Worm (Caenorhabditis elegans) whole organism, young adult: ENCODE data around the gene F59B2.14.
A peak's percentile ranks its signal among the peaks of the same experiment; 100 is the strongest.

ENCODE experiments used
- B0261.1 ChIP-seq: sonication (generic microtip); optimal IDR thresholded peaks from 2 replicates; lab custom pipeline; 2016; ENCODE audit warnings: mild to moderate bottlenecking, missing genetic modification characterization, moderate library complexity, missing compliant biosample characterization
- F37B4.10 ChIP-seq: fragments of 200-800 bp; sonication (Bioruptor generic); IDR thresholded peaks from 2 replicates; pipeline ENCODE4 v1.3.6; 2022; ENCODE audit warnings: missing genetic modification characterization, missing compliant biosample characterization
- F55B11.4 ChIP-seq: sonication (generic microtip); optimal IDR thresholded peaks from 2 replicates; lab custom pipeline; 2016; ENCODE audit warnings: missing compliant biosample characterization, missing genetic modification characterization, borderline replicate concordance; ENCODE audit not compliant: insufficient read depth
- K11D2.4 ChIP-seq: fragments of 200-800 bp; sonication (Bioruptor generic); IDR thresholded peaks from 2 replicates; pipeline ENCODE4 v1.3.6; 2022; ENCODE audit warnings: missing genetic modification reagents, missing genetic modification characterization, missing compliant biosample characterization
- Y53F4B.3 ChIP-seq: fragments of 200-800 bp; sonication (Bioruptor generic); IDR thresholded peaks from 2 replicates; pipeline ENCODE4 v1.3.6; 2022; ENCODE audit warnings: missing genetic modification reagents, missing genetic modification characterization, missing compliant biosample characterization
- akir-1 ChIP-seq: fragments of 200-800 bp; sonication (Bioruptor generic); optimal IDR thresholded peaks from 2 replicates; lab custom pipeline; 2018; ENCODE audit warnings: mild to moderate bottlenecking, missing genetic modification characterization, moderate library complexity, missing compliant biosample characterization
- ama-1 ChIP-seq, 3 experiments: fragments of 150-350 bp in 1 of 3; sonication (generic microtip) in 2 of 3; optimal IDR thresholded peaks; 2 replicates each; lab custom pipeline; 2014 to 2018; ENCODE audit warnings: missing biosample characterization in 2 of 3, missing genetic modification characterization in 2 of 3, missing genetic modification reagents in 2 of 3
- aptf-3 ChIP-seq: fragments of 200-800 bp; sonication (Bioruptor generic); IDR thresholded peaks from 2 replicates; pipeline ENCODE4 v1.3.6; 2022; ENCODE audit warnings: missing genetic modification characterization, missing compliant biosample characterization
- atf-7 ChIP-seq: sonication (generic microtip); optimal IDR thresholded peaks from 2 replicates; lab custom pipeline; 2017; ENCODE audit warnings: mild to moderate bottlenecking, missing genetic modification characterization, missing compliant biosample characterization
- athp-1 ChIP-seq: sonication (generic microtip); optimal IDR thresholded peaks from 2 replicates; lab custom pipeline; 2017; ENCODE audit warnings: mild to moderate bottlenecking, missing genetic modification characterization, missing compliant biosample characterization
- attf-5 ChIP-seq: fragments of 200-800 bp; sonication (Bioruptor generic); optimal IDR thresholded peaks from 2 replicates; lab custom pipeline; 2018; ENCODE audit warnings: mild to moderate bottlenecking, missing genetic modification characterization, missing compliant biosample characterization
- attf-6 ChIP-seq: fragments of 200-800 bp; sonication (Bioruptor generic); IDR thresholded peaks from 2 replicates; pipeline ENCODE4 v1.3.6; 2022; ENCODE audit warnings: missing genetic modification reagents, missing genetic modification characterization, missing compliant biosample characterization
- ccch-3 ChIP-seq: fragments of 200-800 bp; sonication (Bioruptor generic); optimal IDR thresholded peaks from 2 replicates; lab custom pipeline; 2018; ENCODE audit warnings: mild to moderate bottlenecking, missing genetic modification characterization, missing compliant biosample characterization
- cebp-1 ChIP-seq, 2 experiments: fragments of 200-800 bp in 1 of 2; sonication (Bioruptor generic) in 1 of 2; sonication (generic microtip) in 1 of 2; IDR thresholded peaks in 1 of 2; optimal IDR thresholded peaks in 1 of 2; 2 replicates each; pipeline versions ENCODE4 v1.3.6 to Lab custom; 2017 to 2022; ENCODE audit warnings: missing compliant biosample characterization in 2 of 2, missing genetic modification characterization in 2 of 2, mild to moderate bottlenecking in 1 of 2, missing genetic modification reagents in 1 of 2, moderate library complexity in 1 of 2
- ceh-27 ChIP-seq: fragments of 200-800 bp; sonication (Bioruptor generic); optimal IDR thresholded peaks from 2 replicates; lab custom pipeline; 2018; ENCODE audit warnings: mild to moderate bottlenecking, missing genetic modification characterization, moderate library complexity, missing compliant biosample characterization
- chd-7 ChIP-seq: sonication (generic microtip); optimal IDR thresholded peaks from 2 replicates; lab custom pipeline; 2016; ENCODE audit warnings: mild to moderate bottlenecking, missing genetic modification characterization, moderate library complexity, missing compliant biosample characterization
- die-1 ChIP-seq: sonication (generic microtip); optimal IDR thresholded peaks from 2 replicates; lab custom pipeline; 2016; ENCODE audit warnings: missing genotype, mild to moderate bottlenecking, missing genetic modification characterization, missing compliant biosample characterization
- egrh-3 ChIP-seq: fragments of 200-800 bp; sonication (Bioruptor generic); IDR thresholded peaks from 2 replicates; pipeline ENCODE4 v1.3.6; 2022; ENCODE audit warnings: missing genetic modification reagents, missing genetic modification characterization, missing compliant biosample characterization
- ekl-4 ChIP-seq: fragments of 200-800 bp; sonication (Bioruptor generic); IDR thresholded peaks from 2 replicates; pipeline ENCODE4 v1.3.6; 2022; ENCODE audit warnings: missing genetic modification reagents, missing genetic modification characterization, missing compliant biosample characterization
- ets-4 ChIP-seq: fragments of 200-800 bp; sonication (Bioruptor generic); optimal IDR thresholded peaks from 2 replicates; lab custom pipeline; 2018; ENCODE audit warnings: mild to moderate bottlenecking, missing genetic modification characterization, missing compliant biosample characterization
- hsf-1 ChIP-seq: fragments of 200-800 bp; sonication (Bioruptor generic); IDR thresholded peaks from 2 replicates; pipeline ENCODE4 v1.3.6; 2022; ENCODE audit warnings: missing genetic modification reagents, missing genetic modification characterization, missing compliant biosample characterization
- lag-1 ChIP-seq: fragments of 200-800 bp; sonication (Bioruptor generic); IDR thresholded peaks from 2 replicates; pipeline ENCODE4 v1.3.6; 2022; ENCODE audit warnings: missing genetic modification reagents, missing genetic modification characterization, missing compliant biosample characterization
- let-526 ChIP-seq: fragments of 200-800 bp; sonication (Bioruptor generic); IDR thresholded peaks from 2 replicates; pipeline ENCODE4 v1.3.6; 2022; ENCODE audit warnings: missing genetic modification reagents, missing genetic modification characterization, missing compliant biosample characterization
- lin-35 ChIP-seq, 3 experiments: fragments of 150-350 bp in 2 of 3; sonication (generic microtip) in 1 of 3; optimal IDR thresholded peaks; 2 replicates each; lab custom pipeline; 2014 to 2018; ENCODE audit warnings: missing biosample characterization in 3 of 3, missing genetic modification characterization in 3 of 3, missing genetic modification reagents in 3 of 3
- lin-54 ChIP-seq: fragments of 200-800 bp; sonication (Bioruptor generic); optimal IDR thresholded peaks from 2 replicates; lab custom pipeline; 2018; ENCODE audit warnings: mild to moderate bottlenecking, missing genetic modification characterization, missing compliant biosample characterization
- madf-10 ChIP-seq: sonication (generic microtip); optimal IDR thresholded peaks from 2 replicates; lab custom pipeline; 2016; ENCODE audit warnings: mild to moderate bottlenecking, missing genetic modification characterization, missing compliant biosample characterization
- nfya-1 ChIP-seq: sonication (generic microtip); optimal IDR thresholded peaks from 2 replicates; lab custom pipeline; 2017; ENCODE audit warnings: antibody characterized with exemption, missing compliant biosample characterization, missing genetic modification characterization, borderline replicate concordance; ENCODE audit not compliant: insufficient read depth
- nfyb-1 ChIP-seq: fragments of 200-800 bp; sonication (Bioruptor generic); IDR thresholded peaks from 2 replicates; pipeline ENCODE4 v1.3.6; 2022; ENCODE audit warnings: missing genetic modification reagents, missing genetic modification characterization, missing compliant biosample characterization
- nhr-80 ChIP-seq: sonication (generic microtip); optimal IDR thresholded peaks from 2 replicates; lab custom pipeline; 2016; ENCODE audit warnings: missing genetic modification characterization, missing compliant biosample characterization
- rec-8 ChIP-seq, 2 experiments: sonication (generic microtip); optimal IDR thresholded peaks; 2 replicates each; lab custom pipeline; 2016; ENCODE audit warnings: mild to moderate bottlenecking in 2 of 2, missing genetic modification characterization in 2 of 2, missing genetic modification reagents in 2 of 2, missing genotype in 2 of 2, missing biosample characterization in 1 of 2, missing compliant biosample characterization in 1 of 2, moderate library complexity in 1 of 2
- rpc-1 ChIP-seq, 2 experiments: fragments of 150-350 bp in 1 of 2; sonication (generic microtip) in 1 of 2; optimal IDR thresholded peaks; 2 replicates each; lab custom pipeline; 2014 to 2018; ENCODE audit warnings: missing biosample characterization in 1 of 2, missing genetic modification characterization in 1 of 2, missing genetic modification reagents in 1 of 2, missing genotype in 1 of 2
- sdz-38 ChIP-seq: sonication (generic microtip); optimal IDR thresholded peaks from 2 replicates; lab custom pipeline; 2016; ENCODE audit warnings: missing genotype, missing genetic modification characterization, missing compliant biosample characterization
- snpc-1.1 ChIP-seq: sonication (generic microtip); optimal IDR thresholded peaks from 2 replicates; lab custom pipeline; 2017; ENCODE audit warnings: missing genetic modification characterization, mild to moderate bottlenecking, missing compliant biosample characterization, antibody characterized with exemption, moderate library complexity, missing genotype, missing genetic modification reagents; ENCODE audit not compliant: insufficient read depth
- snpc-1.3 ChIP-seq: sonication (generic microtip); optimal IDR thresholded peaks from 2 replicates; lab custom pipeline; 2017; ENCODE audit warnings: missing genetic modification characterization, mild to moderate bottlenecking, missing compliant biosample characterization, antibody characterized with exemption, moderate library complexity, missing genotype, missing genetic modification reagents; ENCODE audit not compliant: insufficient read depth
- snpc-3.4 ChIP-seq: sonication (generic microtip); optimal IDR thresholded peaks from 2 replicates; lab custom pipeline; 2017; ENCODE audit warnings: missing genetic modification characterization, mild to moderate bottlenecking, missing compliant biosample characterization, antibody characterized with exemption, moderate library complexity, missing genotype, missing genetic modification reagents
- somi-1 ChIP-seq: fragments of 200-800 bp; sonication (Bioruptor generic); optimal IDR thresholded peaks from 2 replicates; lab custom pipeline; 2018; ENCODE audit warnings: mild to moderate bottlenecking, missing genetic modification characterization, missing compliant biosample characterization
- tbx-9 ChIP-seq: sonication (generic microtip); optimal IDR thresholded peaks from 2 replicates; lab custom pipeline; 2016; ENCODE audit warnings: borderline replicate concordance, missing genetic modification characterization, inconsistent platforms, missing compliant biosample characterization
- zim-3 ChIP-seq: sonication (generic microtip); optimal IDR thresholded peaks from 2 replicates; lab custom pipeline; 2017; ENCODE audit warnings: mild to moderate bottlenecking, missing genetic modification characterization, moderate library complexity, missing compliant biosample characterization
- ztf-22 ChIP-seq: fragments of 200-800 bp; sonication (Bioruptor generic); optimal IDR thresholded peaks from 2 replicates; lab custom pipeline; 2018; ENCODE audit warnings: mild to moderate bottlenecking, missing genetic modification characterization, moderate library complexity, missing compliant biosample characterization
- ztf-25 ChIP-seq: fragments of 200-800 bp; sonication (Bioruptor generic); IDR thresholded peaks from 2 replicates; pipeline ENCODE4 v1.3.6; 2022; ENCODE audit warnings: missing genetic modification reagents, missing genetic modification characterization, missing compliant biosample characterization

F59B2.14 gene

ce11 chrIII:9051119-9051597, 28.7 kb upstream of the F59B2.14 start (continued):
- no peak for TF ChIP-seq ccch-3 (GFP tag; lab: Kevin White, UChicago)
- no peak for TF ChIP-seq F37B4.10
- no peak for TF ChIP-seq F55B11.4 (tag; lab: Kevin White, UChicago)
- TF ChIP-seq nhr-80 (tag; lab: Kevin White, UChicago), result peak; percentile 84
- TF ChIP-seq B0261.1 (tag; lab: Kevin White, UChicago), result peak; percentile 33
- peak; percentile 75 for TF ChIP-seq atf-7 (tag; lab: Kevin White, UChicago)
- no peak for TF ChIP-seq ztf-25 (GFP tag; lab: Robert Waterston, UW)
- no peak for TF ChIP-seq nfya-1 (tag; lab: Kevin White, UChicago)
- TF ChIP-seq ekl-4 (GFP tag; lab: Robert Waterston, UW), result peak; percentile 59; the same call in 1 of the 2 replicates
- TF ChIP-seq egrh-3 (GFP tag; lab: Robert Waterston, UW), result no peak
- TF ChIP-seq let-526 (GFP tag; lab: Robert Waterston, UW), result peak; percentile 63; the same call in 1 of the 2 replicates
- peak; percentile 70 for TF ChIP-seq chd-7 (tag; lab: Kevin White, UChicago)
- no peak for TF ChIP-seq lag-1 (GFP tag; lab: Robert Waterston, UW)
- TF ChIP-seq ceh-27, result peak; percentile 76
- no peak for TF ChIP-seq Y53F4B.3 (GFP tag; lab: Robert Waterston, UW)
- peak; percentile 90 for TF ChIP-seq nfyb-1
- peak; percentile 32 for TF ChIP-seq ztf-22 (GFP tag; lab: Kevin White, UChicago)
- peak; percentile 70 for TF ChIP-seq madf-10 (tag; lab: Kevin White, UChicago)
- no peak for TF ChIP-seq attf-6 (GFP tag; lab: Robert Waterston, UW)
- peak; percentile 3 for TF ChIP-seq tbx-9 (tag; lab: Kevin White, UChicago)
- TF ChIP-seq aptf-3 (GFP tag; lab: Robert Waterston, UW), result 0 out of 2 replicates have a peak, but pooled peaks have one; percentile 6
- TF ChIP-seq snpc-3.4 (tag; lab: Kevin White, UChicago), result no peak
- TF ChIP-seq lin-54 (GFP tag; lab: Kevin White, UChicago), result peak; percentile 56
- TF ChIP-seq ets-4 (GFP tag; lab: Kevin White, UChicago), result no peak
- TF ChIP-seq cebp-1 (GFP tag; IDR thresholded peaks at IDR 0.05; lab: Robert Waterston, UW), result peak; percentile 98
- peak; percentile 98 for TF ChIP-seq cebp-1 (tag; optimal IDR thresholded peaks at IDR 0.05; lab: Kevin White, UChicago)
- no peak for TF ChIP-seq rec-8 (tag; optimal IDR thresholded peaks at IDR 0.05; lab: Kevin White, UChicago)
- TF ChIP-seq lin-35 (GFP tag; optimal IDR thresholded peaks at IDR 0.05; lab: Kevin White, UChicago), result peak in 1 of 3 experiments; percentile 15
- no peak for TF ChIP-seq snpc-1.1
- TF ChIP-seq K11D2.4 (GFP tag; lab: Robert Waterston, UW), result peak; percentile 49
- TF ChIP-seq zim-3 (tag; lab: Kevin White, UChicago), result peak; percentile 47
- TF ChIP-seq athp-1 (tag; lab: Kevin White, UChicago), result no peak
- no peak for TF ChIP-seq die-1 (tag; lab: Kevin White, UChicago)
- peak; percentile 98 for TF ChIP-seq ama-1 (optimal IDR thresholded peaks at IDR 0.05; lab: Kevin White, UChicago)
- peak in 1 of 2 experiments; percentile 80 for TF ChIP-seq ama-1 (GFP tag; optimal IDR thresholded peaks at IDR 0.05; lab: Kevin White, UChicago)
- TF ChIP-seq attf-5 (GFP tag; lab: Kevin White, UChicago), result peak; percentile 89
- peak; percentile 85 for TF ChIP-seq somi-1 (GFP tag; lab: Kevin White, UChicago)

DNA sequence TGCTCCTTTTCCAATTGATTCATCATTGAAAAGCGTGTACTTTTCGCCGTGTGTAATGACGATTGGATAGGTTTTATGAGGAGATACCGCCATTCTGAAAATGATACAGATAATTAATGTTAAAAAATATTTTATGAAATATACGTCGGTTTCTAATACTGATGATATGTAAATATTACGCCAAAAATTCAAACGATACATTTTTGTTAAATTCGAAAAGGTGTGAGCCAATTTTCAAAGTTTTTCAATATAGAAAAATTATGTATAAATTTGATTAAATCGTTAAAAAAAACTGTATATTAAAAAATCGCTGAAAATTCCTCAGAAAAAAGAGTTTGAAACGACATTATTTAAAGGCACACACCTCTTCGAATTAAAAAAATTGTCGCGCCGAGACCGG, 28.2 kb upstream of the F59B2.14 start, which contains the start of gene ikke-1:
Gene ikke-1, minus strand, starts transcription at position 101 of the 400 bp plus-strand sequence.
- TF ChIP-seq die-1 (tag; lab: Kevin White, UChicago) (no peak), snpc-1.3 (tag; lab: Kevin White, UChicago) (no peak), akir-1 (GFP tag; lab: Kevin White, UChicago) (no peak), nfyb-1 (no peak), hsf-1 (GFP tag; lab: Robert Waterston, UW) (0 out of 2 replicates have a peak, but pooled peaks have one; percentile 6), sdz-38 (tag; lab: Kevin White, UChicago) (no peak), rpc-1 (optimal IDR thresholded peaks at IDR 0.05; lab: Kevin White, UChicago) (no peak), rpc-1 (tag; optimal IDR thresholded peaks at IDR 0.05; lab: Kevin White, UChicago) (no peak), cebp-1 (GFP tag; IDR thresholded peaks at IDR 0.05; lab: Robert Waterston, UW) (no peak), cebp-1 (tag; optimal IDR thresholded peaks at IDR 0.05; lab: Kevin White, UChicago) (no peak)
